Fruit fly (Drosophila melanogaster) whole organism, embryonic: Measurements from ENCODE around the gene IFT52.

Experiments
- CG10543 ChIP-seq: fragments of 200-800 bp; sonication (Bioruptor generic); optimal IDR thresholded peaks from 3 replicates; lab custom pipeline; 2017; ENCODE audit warnings: missing biosample characterization, mild to moderate bottlenecking, missing genetic modification characterization, moderate library complexity
- CG11093 ChIP-seq: fragments of 200-800 bp; sonication (Bioruptor generic); IDR thresholded peaks from 3 replicates; pipeline ENCODE4 v1.3.6; 2022; ENCODE audit warnings: missing biosample characterization, missing genetic modification characterization
- CG13287 ChIP-seq: fragments of 200-800 bp; sonication (Bioruptor generic); IDR thresholded peaks from 2 replicates; pipeline ENCODE4 v1.3.6; 2022; ENCODE audit warnings: missing biosample characterization, missing genetic modification characterization; ENCODE audit not compliant: partially characterized antibody
- CG14050 ChIP-seq: fragments of 200-800 bp; sonication (Bioruptor generic); IDR thresholded peaks from 3 replicates; pipeline ENCODE4 v1.3.6; 2022; ENCODE audit warnings: missing biosample characterization, missing genetic modification characterization
- CG14667 ChIP-seq: fragments of 200-800 bp; sonication (Bioruptor generic); IDR thresholded peaks from 2 replicates; pipeline ENCODE4 v1.3.6; 2022; ENCODE audit warnings: missing biosample characterization, missing genetic modification characterization
- CG17568 ChIP-seq: fragments of 200-800 bp; sonication (Bioruptor generic); optimal IDR thresholded peaks from 2 replicates; lab custom pipeline; 2018; ENCODE audit warnings: missing biosample characterization, mild to moderate bottlenecking, missing genetic modification characterization, moderate library complexity
- CG17612 ChIP-seq: fragments of 200-800 bp; sonication (Bioruptor generic); IDR thresholded peaks from 2 replicates; pipeline ENCODE4 v1.3.6; 2022; ENCODE audit warnings: missing biosample characterization, missing genetic modification characterization
- CG2120 ChIP-seq: fragments of 200-800 bp; sonication (Bioruptor generic); optimal IDR thresholded peaks from 3 replicates; lab custom pipeline; 2016; ENCODE audit warnings: missing biosample characterization, missing genetic modification characterization
- CG3281 ChIP-seq: fragments of 200-800 bp; sonication (Bioruptor generic); optimal IDR thresholded peaks from 3 replicates; lab custom pipeline; 2017; ENCODE audit warnings: missing biosample characterization, mild to moderate bottlenecking, missing genetic modification characterization
- CG5953 ChIP-seq: fragments of 200-800 bp; sonication (Bioruptor generic); IDR thresholded peaks from 2 replicates; pipeline ENCODE4 v1.3.6; 2022; ENCODE audit warnings: missing biosample characterization, missing genetic modification characterization
- CG6254 ChIP-seq: fragments of 200-800 bp; sonication (Bioruptor generic); optimal IDR thresholded peaks from 3 replicates; lab custom pipeline; 2017; ENCODE audit warnings: mild to moderate bottlenecking, missing biosample characterization, missing genetic modification reagents, missing genetic modification characterization
- CG6765 ChIP-seq: fragments of 200-800 bp; sonication (Bioruptor generic); optimal IDR thresholded peaks from 3 replicates; lab custom pipeline; 2017; ENCODE audit warnings: missing biosample characterization, mild to moderate bottlenecking, missing genetic modification characterization
- CG7271 ChIP-seq: fragments of 200-800 bp; sonication (Bioruptor generic); optimal IDR thresholded peaks from 2 replicates; lab custom pipeline; 2018; ENCODE audit warnings: missing biosample characterization, mild to moderate bottlenecking, missing genetic modification characterization, moderate library complexity
- CG8281 ChIP-seq: fragments of 200-800 bp; sonication (Bioruptor generic); optimal IDR thresholded peaks from 2 replicates; lab custom pipeline; 2018; ENCODE audit warnings: missing biosample characterization, mild to moderate bottlenecking, missing genetic modification characterization, moderate library complexity
- CrebB ChIP-seq: fragments of 200-800 bp; sonication (Bioruptor generic); optimal IDR thresholded peaks from 3 replicates; lab custom pipeline; 2018; ENCODE audit warnings: missing biosample characterization, mild to moderate bottlenecking, missing genetic modification characterization
- Dbx ChIP-seq: fragments of 200-800 bp; sonication (Bioruptor generic); IDR thresholded peaks from 3 replicates; pipeline ENCODE4 v1.3.6; 2022; ENCODE audit warnings: missing biosample characterization, missing genetic modification characterization
- Dip3 ChIP-seq: fragments of 200-800 bp; sonication (Bioruptor generic); optimal IDR thresholded peaks from 3 replicates; lab custom pipeline; 2016; ENCODE audit warnings: missing biosample characterization, missing genetic modification characterization
- Hmr ChIP-seq: fragments of 200-800 bp; sonication (Bioruptor generic); optimal IDR thresholded peaks from 3 replicates; lab custom pipeline; 2017; ENCODE audit warnings: mild to moderate bottlenecking, missing biosample characterization, missing genetic modification reagents, missing genetic modification characterization
- Hr39 ChIP-seq: fragments of >200 bp; optimal IDR thresholded peaks from 2 replicates; lab custom pipeline; 2017
- Lpt ChIP-seq: fragments of >200 bp; optimal IDR thresholded peaks from 2 replicates; lab custom pipeline; 2018; ENCODE audit warnings: missing biosample characterization, missing genetic modification characterization
- NC2α ChIP-seq: fragments of 200-800 bp; sonication (Bioruptor generic); optimal IDR thresholded peaks from 2 replicates; lab custom pipeline; 2016; ENCODE audit warnings: missing biosample characterization, missing genetic modification characterization
- Poxn ChIP-seq: fragments of 200-800 bp; sonication (Bioruptor generic); IDR thresholded peaks from 2 replicates; pipeline ENCODE4 v1.3.6; 2022; ENCODE audit warnings: missing biosample characterization, missing genetic modification characterization
- Ravus ChIP-seq: fragments of 200-800 bp; sonication (Bioruptor generic); IDR thresholded peaks from 2 replicates; pipeline ENCODE4 v1.3.6; 2022; ENCODE audit warnings: missing biosample characterization, missing genetic modification characterization
- Sox100B ChIP-seq: fragments of 200-800 bp; sonication (Bioruptor generic); optimal IDR thresholded peaks from 3 replicates; lab custom pipeline; 2018; ENCODE audit warnings: missing biosample characterization, mild to moderate bottlenecking, missing genetic modification characterization
- Sry-δ ChIP-seq: fragments of 200-800 bp; sonication (Bioruptor generic); optimal IDR thresholded peaks from 2 replicates; lab custom pipeline; 2016; ENCODE audit warnings: missing biosample characterization, missing genetic modification characterization
- Ssrp ChIP-seq: fragments of 200-800 bp; sonication (Bioruptor generic); optimal IDR thresholded peaks from 2 replicates; lab custom pipeline; 2018; ENCODE audit warnings: missing biosample characterization, mild to moderate bottlenecking, missing genetic modification characterization, moderate library complexity
- TFAM ChIP-seq: fragments of 200-800 bp; sonication (Bioruptor generic); optimal IDR thresholded peaks from 2 replicates; lab custom pipeline; 2017; ENCODE audit warnings: missing biosample characterization, missing genetic modification characterization, inconsistent platforms
- Trl ChIP-seq, 3 experiments: fragments of >200 bp in 2 of 3; fragments of 200-800 bp in 1 of 3; sonication (Bioruptor generic) in 1 of 3; optimal IDR thresholded peaks; 2 replicates in 1 of 3; 3 replicates in 2 of 3; lab custom pipeline; 2016 to 2017; ENCODE audit warnings: missing biosample characterization in 1 of 3, missing genetic modification characterization in 1 of 3
- bbx ChIP-seq: fragments of 200-800 bp; sonication (Bioruptor generic); IDR thresholded peaks from 2 replicates; pipeline ENCODE4 v1.3.6; 2022; ENCODE audit warnings: missing biosample characterization, missing genetic modification characterization; ENCODE audit not compliant: partially characterized antibody
- bsh ChIP-seq, 2 experiments: fragments of 200-800 bp; sonication (Bioruptor generic); optimal IDR thresholded peaks; 2 replicates each; lab custom pipeline; 2017 to 2018; ENCODE audit warnings: mild to moderate bottlenecking in 2 of 2, missing biosample characterization in 2 of 2, missing genetic modification characterization in 2 of 2, moderate library complexity in 1 of 2
- btn ChIP-seq: fragments of 200-800 bp; sonication (Bioruptor generic); optimal IDR thresholded peaks from 2 replicates; lab custom pipeline; 2016; ENCODE audit warnings: missing biosample characterization, missing genetic modification characterization
- cas ChIP-seq: fragments of 200-800 bp; sonication (Bioruptor generic); IDR thresholded peaks from 2 replicates; pipeline ENCODE4 v1.3.6; 2022; ENCODE audit warnings: missing biosample characterization, missing genetic modification characterization
- corto ChIP-seq: fragments of 200-800 bp; sonication (Bioruptor generic); optimal IDR thresholded peaks from 2 replicates; lab custom pipeline; 2016; ENCODE audit warnings: missing biosample characterization, mild to moderate bottlenecking, missing genetic modification characterization, moderate library complexity
- da ChIP-seq: fragments of 200-800 bp; sonication (Bioruptor generic); optimal IDR thresholded peaks from 2 replicates; lab custom pipeline; 2016; ENCODE audit warnings: missing biosample characterization, missing genetic modification characterization
- danr ChIP-seq: fragments of 200-800 bp; sonication (Bioruptor generic); IDR thresholded peaks from 2 replicates; pipeline ENCODE4 v1.3.6; 2022; ENCODE audit warnings: missing biosample characterization, missing genetic modification characterization
- lab ChIP-seq: fragments of 200-800 bp; sonication (Bioruptor generic); optimal IDR thresholded peaks from 3 replicates; lab custom pipeline; 2017; ENCODE audit warnings: missing biosample characterization, missing genetic modification characterization, mild to moderate bottlenecking, moderate library complexity, missing genetic modification reagents
- nerfin-1 ChIP-seq: fragments of 200-800 bp; sonication (Bioruptor generic); optimal IDR thresholded peaks from 3 replicates; lab custom pipeline; 2019; ENCODE audit warnings: missing biosample characterization, mild to moderate bottlenecking, missing genetic modification characterization, moderate library complexity
- org-1 ChIP-seq: fragments of 200-800 bp; sonication (Bioruptor generic); optimal IDR thresholded peaks from 2 replicates; lab custom pipeline; 2017; ENCODE audit warnings: missing biosample characterization, missing genetic modification characterization
- p53 ChIP-seq: fragments of 200-800 bp; sonication (Bioruptor generic); optimal IDR thresholded peaks from 2 replicates; lab custom pipeline; 2016; ENCODE audit warnings: missing biosample characterization, missing genetic modification characterization
- pros ChIP-seq: fragments of 200-800 bp; sonication (Bioruptor generic); optimal IDR thresholded peaks from 3 replicates; lab custom pipeline; 2019; ENCODE audit warnings: missing biosample characterization, mild to moderate bottlenecking, missing genetic modification characterization, moderate library complexity
- scrt ChIP-seq: fragments of 200-800 bp; sonication (Bioruptor generic); optimal IDR thresholded peaks from 2 replicates; lab custom pipeline; 2018; ENCODE audit warnings: missing biosample characterization, mild to moderate bottlenecking, missing genetic modification characterization, moderate library complexity
- shn ChIP-seq: fragments of 200-800 bp; sonication (Bioruptor generic); optimal IDR thresholded peaks from 3 replicates; lab custom pipeline; 2016; ENCODE audit warnings: missing biosample characterization, missing genetic modification characterization
- sima ChIP-seq: fragments of 200-800 bp; sonication (Bioruptor generic); optimal IDR thresholded peaks from 2 replicates; lab custom pipeline; 2016; ENCODE audit warnings: missing biosample characterization, missing genetic modification characterization
- sqz ChIP-seq: fragments of 200-800 bp; sonication (Bioruptor generic); optimal IDR thresholded peaks from 3 replicates; lab custom pipeline; 2018; ENCODE audit warnings: missing biosample characterization, mild to moderate bottlenecking, missing genetic modification characterization
- zf30C ChIP-seq: fragments of 200-800 bp; sonication (Bioruptor generic); optimal IDR thresholded peaks from 3 replicates; lab custom pipeline; 2018; ENCODE audit warnings: missing biosample characterization, mild to moderate bottlenecking, missing genetic modification characterization
- zfh2 ChIP-seq: fragments of 200-800 bp; sonication (Bioruptor generic); optimal IDR thresholded peaks from 2 replicates; lab custom pipeline; 2016; ENCODE audit warnings: missing biosample characterization, missing genetic modification characterization

The IFT52 gene

DNA sequence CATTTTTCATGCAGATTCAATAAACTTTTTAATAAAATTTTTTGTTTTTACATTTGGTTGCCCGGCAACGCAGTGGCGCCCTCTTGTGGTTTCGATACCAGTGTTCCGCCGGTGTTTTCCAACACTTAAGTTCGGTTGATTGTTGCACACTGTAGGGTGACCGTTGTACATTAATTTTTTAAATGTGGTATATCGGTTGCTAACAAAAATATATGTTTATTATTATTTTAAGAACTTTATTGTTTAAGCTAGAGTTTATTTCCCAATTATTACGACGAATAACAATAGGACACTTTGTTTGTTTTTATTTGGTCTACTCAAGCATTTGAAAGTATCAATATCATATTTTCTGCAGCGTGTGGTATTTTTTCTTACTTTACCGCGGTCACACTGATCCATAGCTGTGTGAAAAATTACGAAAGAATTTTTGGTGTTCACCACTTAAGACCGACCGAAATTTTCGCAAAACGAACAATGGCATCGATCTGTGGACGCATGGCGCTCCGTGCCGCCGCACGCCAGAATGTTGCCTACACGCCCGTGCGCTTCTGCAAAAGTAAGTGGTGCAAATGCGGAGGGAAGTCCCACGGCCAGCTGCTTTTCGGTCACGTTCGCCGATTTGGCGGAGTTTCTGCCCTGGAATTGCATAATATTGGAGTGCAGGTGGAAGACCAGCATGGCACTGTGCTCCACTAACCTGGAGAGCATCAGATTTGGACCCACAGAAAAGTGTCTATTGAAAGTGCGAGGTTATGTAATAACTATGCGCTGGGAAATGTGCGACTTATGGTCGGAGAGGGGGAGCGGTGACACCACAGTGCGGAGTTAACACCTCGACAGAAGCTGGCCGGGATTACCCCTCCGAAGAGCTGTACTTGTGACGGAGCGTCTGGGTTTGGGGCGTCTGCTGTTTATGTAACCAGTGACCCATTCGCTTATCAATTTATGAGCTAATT lies at the start of gene IFT52, which contains the start of gene COX5B (continued):
- TF ChIP-seq cas (GFP tag; lab: Robert Waterston, UW) (0 out of 2 replicates have a peak, but pooled peaks have one; percentile 22), CG6765 (GFP tag; lab: Kevin White, UChicago) (no peak), CG5953 (GFP tag; lab: Robert Waterston, UW) (peak; percentile 32; the same call in 1 of the 2 replicates), CG10543 (GFP tag; lab: Kevin White, UChicago) (no peak)
- TF ChIP-seq, all 482 proteins: peak for 284

DNA sequence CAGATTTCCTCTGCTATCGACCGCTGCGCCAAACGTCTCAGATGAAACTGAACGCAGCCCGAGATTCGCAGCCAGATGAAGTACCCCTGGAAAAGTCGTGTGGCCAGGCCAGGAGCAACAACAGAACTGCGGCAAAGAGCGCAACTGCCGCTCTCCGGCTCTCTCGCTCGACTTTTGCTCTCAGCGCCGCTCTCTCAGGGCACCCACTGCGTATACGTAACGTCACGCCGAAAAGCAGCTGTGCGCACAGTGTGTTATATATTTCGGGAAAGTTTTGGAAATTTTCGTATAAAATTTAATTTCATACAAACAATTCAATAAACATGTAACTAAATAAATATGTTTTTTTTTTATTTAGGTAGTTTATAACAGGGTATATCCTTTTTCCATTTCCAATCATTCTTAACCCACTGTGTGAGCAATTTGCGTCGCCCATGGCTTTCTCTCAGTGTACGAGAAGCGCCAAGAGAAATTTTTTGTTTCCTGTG lies 43.8 kb upstream of the IFT52 start, which contains the start of gene Dpp10:
Gene Dpp10 (minus strand): TSS at position 51 of the 488 bp plus-strand sequence.
- peak; percentile 97 for TF ChIP-seq lab (GFP tag; lab: Kevin White, UChicago)
- peak; percentile 49 for TF ChIP-seq Sry-δ (GFP tag; lab: Kevin White, UChicago)
- TF ChIP-seq TFAM: no peak
- TF ChIP-seq btn (GFP tag; lab: Kevin White, UChicago): peak; percentile 37
- TF ChIP-seq CG17568 (GFP tag; lab: Kevin White, UChicago): peak; percentile 83
- TF ChIP-seq CG11093 (GFP tag; lab: Robert Waterston, UW): peak; percentile 91
- TF ChIP-seq CG13287 (GFP tag; lab: Robert Waterston, UW): peak; percentile 58
- peak; percentile 65 for TF ChIP-seq zf30C
- TF ChIP-seq CrebB: peak; percentile 90
- TF ChIP-seq corto (GFP tag; lab: Kevin White, UChicago): no peak
- TF ChIP-seq CG14667 (GFP tag; lab: Robert Waterston, UW): peak; percentile 94
- TF ChIP-seq Hmr (GFP tag; lab: Kevin White, UChicago): peak; percentile 97
- TF ChIP-seq Hr39: no peak
- no peak for TF ChIP-seq p53 (GFP tag; lab: Kevin White, UChicago)
- TF ChIP-seq Sox100B (GFP tag; lab: Kevin White, UChicago): peak; percentile 80
- TF ChIP-seq Lpt: no peak
- peak; percentile 91 for TF ChIP-seq Ravus (GFP tag; lab: Robert Waterston, UW)
- peak; percentile 92 for TF ChIP-seq CG3281 (GFP tag; lab: Kevin White, UChicago)
- TF ChIP-seq CG17612 (GFP tag; lab: Robert Waterston, UW): peak; percentile 93
- TF ChIP-seq danr (GFP tag; lab: Robert Waterston, UW): peak; percentile 91
- 0 out of 2 replicates have a peak, but pooled peaks have one; percentile 15 for TF ChIP-seq bbx (GFP tag; lab: Robert Waterston, UW)
- no peak for TF ChIP-seq bsh (GFP tag; optimal IDR thresholded peaks at IDR 0.05; lab: Kevin White, UChicago)
- TF ChIP-seq Dip3 (GFP tag; lab: Kevin White, UChicago): peak; percentile 90
- TF ChIP-seq CG2120 (GFP tag; lab: Kevin White, UChicago): peak; percentile 98
- peak; percentile 95 for TF ChIP-seq Poxn (GFP tag; lab: Robert Waterston, UW)
- TF ChIP-seq CG6254 (GFP tag; lab: Kevin White, UChicago): peak; percentile 27
- peak; percentile 75 for TF ChIP-seq sima (GFP tag; lab: Kevin White, UChicago)
- TF ChIP-seq zfh2 (GFP tag; lab: Kevin White, UChicago): peak; percentile 93
- TF ChIP-seq org-1 (GFP tag; lab: Kevin White, UChicago): peak; percentile 88
- TF ChIP-seq NC2α (GFP tag; lab: Kevin White, UChicago): peak; percentile 30
- peak; percentile 44 to 76 for TF ChIP-seq Trl (optimal IDR thresholded peaks at IDR 0.05; lab: Kevin White, UChicago)
- TF ChIP-seq Trl (GFP tag; optimal IDR thresholded peaks at IDR 0.05; lab: Kevin White, UChicago): peak; percentile 69
- peak; percentile 68 for TF ChIP-seq Ssrp (tag; lab: Kevin White, UChicago)
- no peak for TF ChIP-seq da
- TF ChIP-seq CG7271 (tag; lab: Kevin White, UChicago): no peak
- peak; percentile 68 for TF ChIP-seq sqz
- peak; percentile 67 for TF ChIP-seq nerfin-1
- no peak for TF ChIP-seq pros (GFP tag; lab: Kevin White, UChicago)
- peak; percentile 81 for TF ChIP-seq shn (GFP tag; lab: Kevin White, UChicago)
- peak; percentile 95 for TF ChIP-seq CG14050 (GFP tag; lab: Robert Waterston, UW)
- TF ChIP-seq Dbx: peak; percentile 98
- peak; percentile 70 for TF ChIP-seq CG8281 (tag; lab: Kevin White, UChicago)
- TF ChIP-seq scrt (GFP tag; lab: Kevin White, UChicago): peak; percentile 85
